Fruit fly (Drosophila melanogaster): Measurements from ENCODE around the gene CG2975.

The CG2975 gene

DNA sequence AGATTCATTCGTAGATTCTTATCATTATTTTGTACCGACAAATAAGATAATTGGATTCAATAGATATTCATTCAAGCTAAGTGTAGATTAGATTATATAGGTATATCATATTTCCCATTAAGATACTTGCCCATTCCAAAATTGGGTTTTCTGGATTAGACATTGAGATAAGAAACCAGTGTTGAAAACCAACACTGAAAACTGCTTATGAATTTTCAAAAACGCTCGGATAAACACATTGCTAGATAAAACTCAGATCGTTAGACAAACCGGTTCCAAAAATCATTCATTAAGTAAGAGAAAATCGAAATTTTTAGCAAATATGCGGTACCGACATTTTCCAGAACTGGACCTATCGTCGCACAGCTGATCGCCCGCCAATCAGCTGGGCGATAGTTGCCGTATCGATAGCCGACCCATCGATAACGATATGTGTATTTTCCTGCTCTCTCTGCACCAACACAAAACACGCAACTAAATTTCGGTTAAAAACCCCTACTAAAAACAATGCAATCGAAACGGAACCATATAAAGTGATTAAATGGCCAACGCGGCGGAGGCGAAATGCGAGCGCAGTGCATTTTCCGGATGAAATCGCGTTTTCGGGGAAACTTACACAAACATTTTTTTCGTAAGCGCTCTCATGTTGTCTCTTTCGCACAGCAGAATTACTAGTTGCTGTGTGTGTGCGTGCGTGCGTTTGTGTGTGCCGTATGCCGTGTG is 45.7 kb downstream of the CG2975 start, which contains the start of the genes NTPase and lilli (continued):
- TF ChIP-seq wek (GFP tag; optimal IDR thresholded peaks at IDR 0.05) (peak; percentile 14), Ets65A (GFP tag) (peak; percentile 92), dimm (GFP tag; IDR thresholded peaks at IDR 0.05) (no peak), rib (GFP tag; IDR thresholded peaks at IDR 0.05) (0 out of 2 replicates have a peak, but pooled peaks have one; percentile 18), chinmo (GFP tag; IDR thresholded peaks at IDR 0.05; ENCODE audit: partially characterized antibody) (peak; percentile 75; the same call in 3 of the 4 replicates), HmgZ (tag; optimal IDR thresholded peaks at IDR 0.05) (peak; percentile 2), Atf-2 (GFP tag; optimal IDR thresholded peaks at IDR 0.05) (peak; percentile 48), BEAF-32 (GFP tag; optimal IDR thresholded peaks at IDR 0.05) (peak; percentile 94), Hmx (GFP tag; optimal IDR thresholded peaks at IDR 0.05) (peak; percentile 68), mirr (GFP tag; optimal IDR thresholded peaks at IDR 0.05) (peak; percentile 26), CG4730 (GFP tag; IDR thresholded peaks at IDR 0.05) (no peak), Nf-YB (GFP tag; optimal IDR thresholded peaks at IDR 0.05) (no peak), ftz-f1 (GFP tag; optimal IDR thresholded peaks at IDR 0.05) (no peak), Chrac-16 (GFP tag; optimal IDR thresholded peaks at IDR 0.05) (peak; percentile 66), CG2875 (GFP tag; optimal IDR thresholded peaks at IDR 0.05) (no peak), CG5180 (GFP tag; optimal IDR thresholded peaks at IDR 0.05) (peak; percentile 39), CG30431 (GFP tag; optimal IDR thresholded peaks at IDR 0.05) (peak; percentile 30), bab2 (GFP tag; optimal IDR thresholded peaks at IDR 0.05) (peak; percentile 78), Mad (GFP tag; optimal IDR thresholded peaks at IDR 0.05) (peak; percentile 16), CG15696 (tag; optimal IDR thresholded peaks at IDR 0.05) (no peak), CG32532 (GFP tag; IDR thresholded peaks at IDR 0.05) (peak; percentile 9; the same call in 1 of the 2 replicates), Neu2 (GFP tag; optimal IDR thresholded peaks at IDR 0.05; ENCODE audit: borderline replicate concordance) (no peak), CG1602 (GFP tag; optimal IDR thresholded peaks at IDR 0.05) (peak; percentile 50), Aef1 (GFP tag; IDR thresholded peaks at IDR 0.05) (peak; percentile 45), CG17829 (tag; optimal IDR thresholded peaks at IDR 0.05) (peak; percentile 36), cad (GFP tag; optimal IDR thresholded peaks at IDR 0.05) (no peak), Mes4 (GFP tag; optimal IDR thresholded peaks at IDR 0.05) (peak; percentile 25), Gsc (GFP tag; IDR thresholded peaks at IDR 0.05) (no peak), Ptx1 (GFP tag; IDR thresholded peaks at IDR 0.05) (peak; percentile 70; the same call in 1 of the 2 replicates), wdn (GFP tag; IDR thresholded peaks at IDR 0.05) (0 out of 2 replicates have a peak, but pooled peaks have one; percentile 49), salm (tag; optimal IDR thresholded peaks at IDR 0.05) (no peak), CG43689 (GFP tag; IDR thresholded peaks at IDR 0.05) (no peak), CG1233 (GFP tag; optimal IDR thresholded peaks at IDR 0.05) (peak; percentile 42), Asciz (GFP tag; optimal IDR thresholded peaks at IDR 0.05) (no peak), CG7839 (tag; optimal IDR thresholded peaks at IDR 0.05) (no peak), C15 (GFP tag; IDR thresholded peaks at IDR 0.05) (no peak), Dip3 (GFP tag; optimal IDR thresholded peaks at IDR 0.05) (peak; percentile 66), Adf1 (GFP tag; IDR thresholded peaks at IDR 0.05) (0 out of 2 replicates have a peak, but pooled peaks have one; percentile 26), cg (GFP tag; optimal IDR thresholded peaks at IDR 0.05) (peak; percentile 100), Nf-YC (tag; optimal IDR thresholded peaks at IDR 0.05) (no peak), sr (GFP tag; IDR thresholded peaks at IDR 0.05) (no peak; the same call in 2 of the 3 replicates), CG10274 (GFP tag; optimal IDR thresholded peaks at IDR 0.05) (no peak), hbn (GFP tag; IDR thresholded peaks at IDR 0.05; ENCODE audit: partially characterized antibody) (peak; percentile 82), sob (GFP tag; IDR thresholded peaks at IDR 0.05) (peak; percentile 83), CG9727 (GFP tag; optimal IDR thresholded peaks at IDR 0.05) (peak; percentile 49), Spps (tag; optimal IDR thresholded peaks at IDR 0.05) (peak; percentile 1), Hey (tag; optimal IDR thresholded peaks at IDR 0.05) (no peak), CG18476 (GFP tag; optimal IDR thresholded peaks at IDR 0.05) (peak; percentile 37), CG4328 (GFP tag; optimal IDR thresholded peaks at IDR 0.05) (peak; percentile 18), pb (GFP tag; optimal IDR thresholded peaks at IDR 0.05) (peak; percentile 64)

Data from whole organism, embryonic.